Fruit fly (Drosophila melanogaster): ENCODE data around the gene CG14710.

The CG14710 gene

dm6 chr3R:11657786-11658193 lies 37.9 kb downstream of the CG14710 start:
- TF ChIP-seq Snoo (tag; optimal IDR thresholded peaks at IDR 0.05) (peak; percentile 78), CG34367 (tag; optimal IDR thresholded peaks at IDR 0.05) (peak; percentile 81), CG14655 (GFP tag; optimal IDR thresholded peaks at IDR 0.05) (peak; percentile 80), Ets98B (GFP tag; IDR thresholded peaks at IDR 0.05) (peak; percentile 74), CG32121 (GFP tag; IDR thresholded peaks at IDR 0.05) (peak; percentile 76), gl (tag; optimal IDR thresholded peaks at IDR 0.05) (peak; percentile 76), D1 (tag; optimal IDR thresholded peaks at IDR 0.05) (peak; percentile 25), Pif1A (GFP tag; optimal IDR thresholded peaks at IDR 0.05) (peak; percentile 83), CG15710 (tag; optimal IDR thresholded peaks at IDR 0.05) (peak; percentile 85), CG17806 (tag; optimal IDR thresholded peaks at IDR 0.05) (peak; percentile 87), CG9948 (tag; optimal IDR thresholded peaks at IDR 0.05) (peak; percentile 83), EcR (GFP tag; optimal IDR thresholded peaks at IDR 0.05) (peak; percentile 81), fd96Ca (GFP tag; IDR thresholded peaks at IDR 0.05) (peak; percentile 62; the same call in 1 of the 3 replicates), CG8301 (tag; optimal IDR thresholded peaks at IDR 0.05) (peak; percentile 78), Pif1B (GFP tag; optimal IDR thresholded peaks at IDR 0.05) (peak; percentile 86), CG10348 (GFP tag; IDR thresholded peaks at IDR 0.05) (no peak), CG4496 (GFP tag; IDR thresholded peaks at IDR 0.05) (peak; percentile 90), CG8159 (tag; optimal IDR thresholded peaks at IDR 0.05) (peak; percentile 87), CG13204 (GFP tag; optimal IDR thresholded peaks at IDR 0.05) (peak; percentile 74), CG12605 (GFP tag; IDR thresholded peaks at IDR 0.05) (peak; percentile 56; the same call in 1 of the 2 replicates), rn (GFP tag; IDR thresholded peaks at IDR 0.05) (peak; percentile 41; the same call in 1 of the 2 replicates)

- TF ChIP-seq fd96Ca (GFP tag; IDR thresholded peaks at IDR 0.05) = peak; percentile 14; the same call in 1 of the 3 replicates
- peak; percentile 36 for TF ChIP-seq CG14655 (GFP tag; optimal IDR thresholded peaks at IDR 0.05)
- no peak for TF ChIP-seq CG15710 (tag; optimal IDR thresholded peaks at IDR 0.05)
- TF ChIP-seq CG8301 (tag; optimal IDR thresholded peaks at IDR 0.05) = peak; percentile 32
These were observed 41.3 kb downstream of the CG14710 start for dm6 chr3R:11661187-11661586.

- TF ChIP-seq CG12605 (GFP tag; IDR thresholded peaks at IDR 0.05) = peak; percentile 38; the same call in 1 of the 2 replicates
- peak; percentile 79 for TF ChIP-seq CG32121 (GFP tag; IDR thresholded peaks at IDR 0.05)
- TF ChIP-seq Pif1A (GFP tag; optimal IDR thresholded peaks at IDR 0.05) = peak; percentile 64
- TF ChIP-seq CG13204 (GFP tag; optimal IDR thresholded peaks at IDR 0.05) = peak; percentile 18
- TF ChIP-seq CG8159 (tag; optimal IDR thresholded peaks at IDR 0.05) = peak; percentile 57
- peak; percentile 75 for TF ChIP-seq Ets98B (GFP tag; IDR thresholded peaks at IDR 0.05)
- no peak for TF ChIP-seq D1 (tag; optimal IDR thresholded peaks at IDR 0.05)
- TF ChIP-seq CG15710 (tag; optimal IDR thresholded peaks at IDR 0.05) = peak; percentile 64
- peak; percentile 67 for TF ChIP-seq CG9948 (tag; optimal IDR thresholded peaks at IDR 0.05)
- peak; percentile 47 for TF ChIP-seq CG34367 (tag; optimal IDR thresholded peaks at IDR 0.05)
- peak; percentile 65 for TF ChIP-seq CG17806 (tag; optimal IDR thresholded peaks at IDR 0.05)
- no peak for TF ChIP-seq EcR (GFP tag; optimal IDR thresholded peaks at IDR 0.05)
- TF ChIP-seq CG14655 (GFP tag; optimal IDR thresholded peaks at IDR 0.05) = peak; percentile 62
- peak; percentile 76; the same call in 2 of the 3 replicates for TF ChIP-seq fd96Ca (GFP tag; IDR thresholded peaks at IDR 0.05)
- TF ChIP-seq Pif1B (GFP tag; optimal IDR thresholded peaks at IDR 0.05) = peak; percentile 44
- TF ChIP-seq CG10348 (GFP tag; IDR thresholded peaks at IDR 0.05) = no peak
- peak; percentile 40 for TF ChIP-seq gl (tag; optimal IDR thresholded peaks at IDR 0.05)
- TF ChIP-seq rn (GFP tag; IDR thresholded peaks at IDR 0.05) = no peak; the same call in 1 of the 2 replicates
- no peak for TF ChIP-seq Snoo (tag; optimal IDR thresholded peaks at IDR 0.05)
- TF ChIP-seq CG4496 (GFP tag; IDR thresholded peaks at IDR 0.05) = peak; percentile 74
- TF ChIP-seq CG8301 (tag; optimal IDR thresholded peaks at IDR 0.05) = peak; percentile 54
These were observed 41.8 kb downstream of the CG14710 start for dm6 chr3R:11661712-11662111.

dm6 chr3R:11662617-11663016 lies 42.7 kb downstream of the CG14710 start:
- no peak for TF ChIP-seq CG9948 (tag; optimal IDR thresholded peaks at IDR 0.05)
- TF ChIP-seq CG32121 (GFP tag; IDR thresholded peaks at IDR 0.05) = peak; percentile 62
- no peak for TF ChIP-seq D1 (tag; optimal IDR thresholded peaks at IDR 0.05)
- TF ChIP-seq rn (GFP tag; IDR thresholded peaks at IDR 0.05) = no peak
- TF ChIP-seq gl (tag; optimal IDR thresholded peaks at IDR 0.05) = no peak
- no peak; the same call in 2 of the 3 replicates for TF ChIP-seq CG4496 (GFP tag; IDR thresholded peaks at IDR 0.05)
- no peak for TF ChIP-seq CG34367 (tag; optimal IDR thresholded peaks at IDR 0.05)
- TF ChIP-seq Pif1B (GFP tag; optimal IDR thresholded peaks at IDR 0.05) = no peak
- TF ChIP-seq CG12605 (GFP tag; IDR thresholded peaks at IDR 0.05) = no peak
- TF ChIP-seq fd96Ca (GFP tag; IDR thresholded peaks at IDR 0.05) = no peak
- no peak for TF ChIP-seq CG10348 (GFP tag; IDR thresholded peaks at IDR 0.05)
- no peak for TF ChIP-seq EcR (GFP tag; optimal IDR thresholded peaks at IDR 0.05)
- TF ChIP-seq CG15710 (tag; optimal IDR thresholded peaks at IDR 0.05) = no peak
- TF ChIP-seq CG13204 (GFP tag; optimal IDR thresholded peaks at IDR 0.05) = no peak
- TF ChIP-seq Ets98B (GFP tag; IDR thresholded peaks at IDR 0.05) = peak; percentile 30; the same call in 1 of the 2 replicates
- no peak for TF ChIP-seq CG8301 (tag; optimal IDR thresholded peaks at IDR 0.05)

- TF ChIP-seq CG32121 (GFP tag; IDR thresholded peaks at IDR 0.05) = no peak
- TF ChIP-seq EcR (GFP tag; optimal IDR thresholded peaks at IDR 0.05) = peak; percentile 63
- TF ChIP-seq CG8159 (tag; optimal IDR thresholded peaks at IDR 0.05) = peak; percentile 44
- TF ChIP-seq CG17806 (tag; optimal IDR thresholded peaks at IDR 0.05) = peak; percentile 3
- no peak for TF ChIP-seq fd96Ca (GFP tag; IDR thresholded peaks at IDR 0.05)
- TF ChIP-seq gl (tag; optimal IDR thresholded peaks at IDR 0.05) = no peak
- no peak for TF ChIP-seq CG12605 (GFP tag; IDR thresholded peaks at IDR 0.05)
- TF ChIP-seq CG15710 (tag; optimal IDR thresholded peaks at IDR 0.05) = peak; percentile 27
- TF ChIP-seq CG9948 (tag; optimal IDR thresholded peaks at IDR 0.05) = peak; percentile 30
- no peak for TF ChIP-seq CG14655 (GFP tag; optimal IDR thresholded peaks at IDR 0.05)
These were observed 43.6 kb downstream of the CG14710 start for dm6 chr3R:11663441-11663840.

dm6 chr3R:11665508-11665907 lies 45.6 kb downstream of the CG14710 start:
- 0 out of 2 replicates have a peak, but pooled peaks have one; percentile 2 for TF ChIP-seq CG32121 (GFP tag; IDR thresholded peaks at IDR 0.05)
- TF ChIP-seq D1 (tag; optimal IDR thresholded peaks at IDR 0.05) = peak; percentile 38
- TF ChIP-seq CG9948 (tag; optimal IDR thresholded peaks at IDR 0.05) = no peak

Data from whole organism, pupa.